Fruit fly (Drosophila melanogaster) whole organism, embryonic: ENCODE results near the gene CG7406.

Experiments used
- Abd-B ChIP-seq: fragments of 200-800 bp; sonication (Bioruptor generic); optimal IDR thresholded peaks from 2 replicates; lab custom pipeline; 2018; ENCODE audit warnings: missing biosample characterization, mild to moderate bottlenecking, missing genetic modification characterization, moderate library complexity
- CG10321 ChIP-seq: fragments of 200-800 bp; sonication (Bioruptor generic); IDR thresholded peaks from 2 replicates; pipeline ENCODE4 v1.3.6; 2022; ENCODE audit warnings: missing biosample characterization, missing genetic modification characterization
- CG12942 ChIP-seq: fragments of 200-800 bp; sonication (Bioruptor generic); optimal IDR thresholded peaks from 3 replicates; lab custom pipeline; 2016; ENCODE audit warnings: missing biosample characterization, missing genetic modification characterization
- CG13624 ChIP-seq: fragments of 200-800 bp; sonication (Bioruptor generic); optimal IDR thresholded peaks from 2 replicates; lab custom pipeline; 2016; ENCODE audit warnings: missing biosample characterization, missing genetic modification characterization
- CG15269 ChIP-seq: fragments of 200-800 bp; sonication (Bioruptor generic); optimal IDR thresholded peaks from 2 replicates; lab custom pipeline; 2018; ENCODE audit warnings: missing biosample characterization, mild to moderate bottlenecking, missing genetic modification characterization, moderate library complexity
- CG16813 ChIP-seq: fragments of 200-800 bp; sonication (Bioruptor generic); IDR thresholded peaks from 3 replicates; pipeline ENCODE4 v1.3.6; 2022; ENCODE audit warnings: missing biosample characterization, missing genetic modification characterization; ENCODE audit not compliant: partially characterized antibody
- CG17385 ChIP-seq: fragments of 200-800 bp; sonication (Bioruptor generic); optimal IDR thresholded peaks from 3 replicates; lab custom pipeline; 2018; ENCODE audit warnings: missing biosample characterization, mild to moderate bottlenecking, missing genetic modification characterization
- CG17568 ChIP-seq: fragments of 200-800 bp; sonication (Bioruptor generic); optimal IDR thresholded peaks from 2 replicates; lab custom pipeline; 2018; ENCODE audit warnings: missing biosample characterization, mild to moderate bottlenecking, missing genetic modification characterization, moderate library complexity
- CG17612 ChIP-seq: fragments of 200-800 bp; sonication (Bioruptor generic); IDR thresholded peaks from 2 replicates; pipeline ENCODE4 v1.3.6; 2022; ENCODE audit warnings: missing biosample characterization, missing genetic modification characterization
- CG18262 ChIP-seq: fragments of 200-800 bp; optimal IDR thresholded peaks from 3 replicates; lab custom pipeline; 2019; ENCODE audit warnings: missing biosample characterization, mild to moderate bottlenecking, missing genetic modification characterization, moderate library complexity
- CG1832 ChIP-seq: fragments of 200-800 bp; sonication (Bioruptor generic); optimal IDR thresholded peaks from 2 replicates; lab custom pipeline; 2017; ENCODE audit warnings: missing biosample characterization, mild to moderate bottlenecking, missing genetic modification characterization, inconsistent platforms
- CG30431 ChIP-seq: fragments of 200-800 bp; sonication (Bioruptor generic); optimal IDR thresholded peaks from 2 replicates; lab custom pipeline; 2017; ENCODE audit warnings: missing biosample characterization, missing genetic modification characterization
- CG32772 ChIP-seq: fragments of 200-800 bp; sonication (Bioruptor generic); IDR thresholded peaks from 2 replicates; pipeline ENCODE4 v1.3.6; 2022; ENCODE audit warnings: missing biosample characterization, missing genetic modification characterization
- CG3847 ChIP-seq: fragments of 200-800 bp; sonication (Bioruptor generic); IDR thresholded peaks from 2 replicates; pipeline ENCODE4 v1.3.6; 2022; ENCODE audit warnings: missing biosample characterization, missing genetic modification characterization
- CG6175 ChIP-seq: fragments of 200-800 bp; sonication (Bioruptor generic); IDR thresholded peaks from 3 replicates; pipeline ENCODE4 v1.3.6; 2022; ENCODE audit warnings: missing biosample characterization, missing genetic modification characterization
- CG6791 ChIP-seq: fragments of 200-800 bp; sonication (Bioruptor generic); IDR thresholded peaks from 3 replicates; pipeline ENCODE4 v1.3.6; 2022; ENCODE audit warnings: missing biosample characterization, missing genetic modification characterization; ENCODE audit not compliant: partially characterized antibody
- CG8290 ChIP-seq, 3 experiments: fragments of 200-800 bp; sonication (Bioruptor generic); optimal IDR thresholded peaks; 2 replicates each; lab custom pipeline; 2016 to 2019; ENCODE audit warnings: missing biosample characterization in 3 of 3, missing genetic modification characterization in 3 of 3, mild to moderate bottlenecking in 2 of 3, moderate library complexity in 1 of 3
- CG9932 ChIP-seq: fragments of 200-800 bp; sonication (Bioruptor generic); IDR thresholded peaks from 2 replicates; pipeline ENCODE4 v1.3.6; 2022; ENCODE audit warnings: missing biosample characterization, missing genetic modification characterization
- D19B ChIP-seq: fragments of 200-800 bp; sonication (Bioruptor generic); optimal IDR thresholded peaks from 2 replicates; lab custom pipeline; 2017; ENCODE audit warnings: missing biosample characterization, mild to moderate bottlenecking, missing genetic modification characterization
- Dek ChIP-seq: fragments of 200-800 bp; sonication (Bioruptor generic); optimal IDR thresholded peaks from 3 replicates; lab custom pipeline; 2019; ENCODE audit warnings: missing biosample characterization, mild to moderate bottlenecking, missing genetic modification characterization, moderate library complexity
- GATAe ChIP-seq: fragments of 200-800 bp; sonication (Bioruptor generic); conservative IDR thresholded peaks from 2 replicates; pipeline ENCODE4 v1.3.6; 2022; ENCODE audit warnings: missing biosample characterization, missing genetic modification characterization
- Lpt ChIP-seq: fragments of >200 bp; optimal IDR thresholded peaks from 2 replicates; lab custom pipeline; 2018; ENCODE audit warnings: missing biosample characterization, missing genetic modification characterization
- Med ChIP-seq: fragments of 200-800 bp; sonication (Bioruptor generic); peaks from one replicate; lab custom pipeline; 2016; ENCODE audit warnings: missing biosample characterization, missing genetic modification characterization, mild to moderate bottlenecking, inconsistent platforms, moderate library complexity
- Pdp1 ChIP-seq, 2 experiments: fragments of 200-800 bp; sonication (Bioruptor generic); optimal IDR thresholded peaks; 3 replicates each; lab custom pipeline; 2016; ENCODE audit warnings: missing biosample characterization in 2 of 2, missing genetic modification characterization in 2 of 2, mild to moderate bottlenecking in 1 of 2, moderate library complexity in 1 of 2
- Poxn ChIP-seq: fragments of 200-800 bp; sonication (Bioruptor generic); IDR thresholded peaks from 2 replicates; pipeline ENCODE4 v1.3.6; 2022; ENCODE audit warnings: missing biosample characterization, missing genetic modification characterization
- Ssrp ChIP-seq: fragments of 200-800 bp; sonication (Bioruptor generic); optimal IDR thresholded peaks from 2 replicates; lab custom pipeline; 2018; ENCODE audit warnings: missing biosample characterization, mild to moderate bottlenecking, missing genetic modification characterization, moderate library complexity
- Usf ChIP-seq: fragments of 200-800 bp; sonication (Bioruptor generic); optimal IDR thresholded peaks from 2 replicates; lab custom pipeline; 2017; ENCODE audit warnings: missing genotype, missing biosample characterization, missing genetic modification characterization
- aop ChIP-seq: fragments of 200-800 bp; sonication (Bioruptor generic); IDR thresholded peaks from 2 replicates; pipeline ENCODE4 v1.3.6; 2022; ENCODE audit warnings: missing biosample characterization, missing genetic modification characterization
- ase ChIP-seq: fragments of 200-800 bp; sonication (Bioruptor generic); IDR thresholded peaks from 3 replicates; pipeline ENCODE4 v1.3.6; 2022; ENCODE audit warnings: missing biosample characterization, missing genetic modification characterization
- cwo ChIP-seq: fragments of 200-800 bp; sonication (Bioruptor generic); optimal IDR thresholded peaks from 3 replicates; lab custom pipeline; 2017; ENCODE audit warnings: missing biosample characterization, missing genetic modification characterization, mild to moderate bottlenecking, moderate library complexity, missing genetic modification reagents
- exex ChIP-seq: fragments of 200-800 bp; sonication (Bioruptor generic); optimal IDR thresholded peaks from 4 replicates; lab custom pipeline; 2018; ENCODE audit warnings: missing biosample characterization, mild to moderate bottlenecking, missing genetic modification characterization, moderate library complexity
- grn ChIP-seq: fragments of 200-800 bp; sonication (Bioruptor generic); optimal IDR thresholded peaks from 3 replicates; lab custom pipeline; 2017; ENCODE audit warnings: missing biosample characterization, missing genetic modification characterization
- ind ChIP-seq: fragments of 200-800 bp; sonication (Bioruptor generic); optimal IDR thresholded peaks from 3 replicates; lab custom pipeline; 2016; ENCODE audit warnings: missing biosample characterization, missing genetic modification characterization
- lab ChIP-seq: fragments of 200-800 bp; sonication (Bioruptor generic); optimal IDR thresholded peaks from 3 replicates; lab custom pipeline; 2017; ENCODE audit warnings: missing biosample characterization, missing genetic modification characterization, mild to moderate bottlenecking, moderate library complexity, missing genetic modification reagents
- pan ChIP-seq, 4 experiments: fragments of >200 bp in 3 of 4; fragments of 200-800 bp in 1 of 4; sonication (Bioruptor generic) in 1 of 4; optimal IDR thresholded peaks in 3 of 4; IDR thresholded peaks in 1 of 4; 2 replicates each; pipeline versions ENCODE4 v1.3.6 to Lab custom; 2017 to 2022; ENCODE audit warnings: missing biosample characterization in 2 of 4, missing genetic modification characterization in 2 of 4, mixed read lengths in 1 of 4
- pzg ChIP-seq: fragments of 200-800 bp; sonication (Bioruptor generic); optimal IDR thresholded peaks from 3 replicates; lab custom pipeline; 2018; ENCODE audit warnings: missing biosample characterization, mild to moderate bottlenecking, missing genetic modification characterization, moderate library complexity
- row ChIP-seq: fragments of 200-800 bp; sonication (Bioruptor generic); IDR thresholded peaks from 3 replicates; pipeline ENCODE4 v1.3.6; 2022; ENCODE audit warnings: missing biosample characterization, missing genetic modification characterization
- sd ChIP-seq: fragments of 200-800 bp; sonication (Bioruptor generic); optimal IDR thresholded peaks from 3 replicates; lab custom pipeline; 2018; ENCODE audit warnings: missing biosample characterization, mild to moderate bottlenecking, missing genetic modification characterization, moderate library complexity
- sqz ChIP-seq: fragments of 200-800 bp; sonication (Bioruptor generic); optimal IDR thresholded peaks from 3 replicates; lab custom pipeline; 2018; ENCODE audit warnings: missing biosample characterization, mild to moderate bottlenecking, missing genetic modification characterization
- sug ChIP-seq: fragments of 200-800 bp; optimal IDR thresholded peaks from 2 replicates; lab custom pipeline; 2019; ENCODE audit warnings: missing biosample characterization, mild to moderate bottlenecking, missing genetic modification characterization, moderate library complexity
- trh ChIP-seq: fragments of 200-800 bp; sonication (Bioruptor generic); optimal IDR thresholded peaks from 2 replicates; lab custom pipeline; 2016; ENCODE audit warnings: missing biosample characterization, missing genetic modification characterization
- zen2 ChIP-seq: fragments of 200-800 bp; sonication (Bioruptor generic); IDR thresholded peaks from 3 replicates; pipeline ENCODE4 v1.3.6; 2022; ENCODE audit warnings: missing biosample characterization, missing genetic modification characterization; ENCODE audit not compliant: partially characterized antibody

CG7406 gene

DNA sequence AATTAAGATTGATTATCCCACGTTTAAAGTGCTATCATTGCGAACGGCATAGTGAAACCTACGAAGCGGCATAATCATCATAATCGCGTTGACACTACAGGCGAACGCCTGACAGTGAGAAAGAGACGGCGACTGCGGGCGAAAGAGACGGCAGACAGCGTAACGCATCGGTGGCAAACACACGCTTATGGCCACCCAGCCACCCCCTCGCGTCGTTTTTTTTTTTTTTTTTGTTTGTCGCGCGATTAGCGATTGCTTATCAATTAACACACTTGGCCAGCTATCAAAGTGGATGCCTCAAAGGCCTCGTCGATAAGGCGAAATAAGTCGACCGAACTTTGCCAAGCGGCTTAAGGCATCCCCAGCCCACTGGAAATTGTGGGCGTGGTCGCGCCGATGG, 3.6 kb upstream of the CG7406 start:
- peak; percentile 67 for TF ChIP-seq sqz (GFP tag; lab: Kevin White, UChicago)
- TF ChIP-seq ase: no peak
- peak; percentile 51 for TF ChIP-seq exex
- TF ChIP-seq lab (GFP tag; lab: Kevin White, UChicago): peak; percentile 10
- TF ChIP-seq CG6175 (GFP tag; lab: Robert Waterston, UW): peak; percentile 88
- no peak for TF ChIP-seq pan (optimal IDR thresholded peaks at IDR 0.05; lab: Kevin White, UChicago)
- TF ChIP-seq pan (GFP tag; optimal IDR thresholded peaks at IDR 0.05 in 1 of 2, IDR thresholded peaks at IDR 0.05 in 1 of 2): no peak
- peak; percentile 84 for TF ChIP-seq GATAe (GFP tag; lab: Robert Waterston, UW)
- TF ChIP-seq cwo (GFP tag; lab: Kevin White, UChicago): peak; percentile 6
- TF ChIP-seq CG1832 (GFP tag; lab: Kevin White, UChicago): peak; percentile 14
- peak in 1 of 2 experiments; percentile 9 for TF ChIP-seq Pdp1 (GFP tag; optimal IDR thresholded peaks at IDR 0.05; lab: Kevin White, UChicago)
- TF ChIP-seq Poxn: no peak
- peak; percentile 76 for TF ChIP-seq grn (GFP tag; lab: Kevin White, UChicago)
- TF ChIP-seq sug: peak; percentile 74
- no peak for TF ChIP-seq CG3847 (GFP tag; lab: Robert Waterston, UW)
- no peak for TF ChIP-seq Dek
- peak; percentile 46; the same call in 1 of the 2 replicates for TF ChIP-seq CG32772
- TF ChIP-seq CG10321 (GFP tag; lab: Robert Waterston, UW): 0 out of 2 replicates have a peak, but pooled peaks have one; percentile 39
- TF ChIP-seq, all 482 proteins: peak for 12

DNA sequence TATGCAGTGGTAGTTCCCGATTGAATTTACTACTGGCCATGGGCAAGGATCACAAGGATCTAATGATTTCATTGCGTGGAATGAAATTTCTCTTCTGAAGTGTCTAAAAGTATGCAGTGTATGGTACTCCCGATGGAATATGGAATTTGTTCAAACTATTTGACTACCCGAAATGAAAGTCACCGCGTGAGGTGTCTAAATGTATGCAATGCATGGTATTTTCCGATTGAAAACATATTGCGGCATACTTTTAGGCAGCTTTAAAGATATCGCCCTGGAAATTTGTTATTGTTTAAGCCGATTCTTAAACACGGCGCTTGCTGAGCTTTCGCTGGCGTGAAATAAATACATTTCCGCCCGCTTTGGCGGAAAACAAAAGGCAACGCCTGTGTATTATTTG, 2.9 kb upstream of the CG7406 start:
- TF ChIP-seq CG6791 (GFP tag; lab: Robert Waterston, UW) (no peak), CG15269 (tag; lab: Kevin White, UChicago) (no peak), CG8290 (GFP tag; optimal IDR thresholded peaks at IDR 0.05; lab: Kevin White, UChicago) (peak; percentile 87), CG8290 (tag; optimal IDR thresholded peaks at IDR 0.05; lab: Kevin White, UChicago) (peak; percentile 7 to 69), Med (GFP tag; lab: Kevin White, UChicago) (peak; percentile 19), Usf (GFP tag; lab: Kevin White, UChicago) (no peak), CG17385 (GFP tag; lab: Kevin White, UChicago) (no peak), CG12942 (GFP tag; lab: Kevin White, UChicago) (no peak), CG17612 (GFP tag; lab: Robert Waterston, UW) (peak; percentile 86), zen2 (GFP tag; lab: Robert Waterston, UW) (no peak), Abd-B (GFP tag; lab: Kevin White, UChicago) (no peak), Ssrp (tag; lab: Kevin White, UChicago) (no peak)

DNA sequence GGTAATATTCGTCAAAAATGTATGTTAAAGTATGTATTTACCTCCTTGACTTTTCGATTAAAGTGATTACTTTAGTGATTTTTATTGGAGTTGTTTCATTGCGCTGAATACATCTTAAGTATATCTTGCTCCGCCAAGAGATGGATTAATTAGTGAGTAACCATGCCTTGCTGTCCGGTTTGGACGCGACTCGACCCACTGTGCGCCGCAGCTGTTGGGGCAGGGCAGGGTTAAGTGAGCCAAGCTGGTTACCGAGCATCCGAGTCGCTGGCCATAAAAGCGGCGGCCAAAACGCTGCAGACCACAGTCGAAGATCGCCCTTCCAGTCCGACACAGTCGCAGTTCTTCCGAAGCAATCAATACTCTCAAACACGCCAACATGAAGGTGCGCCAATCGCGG, 3.8 kb downstream of the CG7406 start, which contains the start of gene CG14191:
Gene CG14191 (plus strand): TSS at position 301 of the 400 bp plus-strand sequence.
- no peak for TF ChIP-seq pzg (GFP tag; lab: Kevin White, UChicago)
- TF ChIP-seq trh (GFP tag; lab: Kevin White, UChicago): no peak
- no peak for TF ChIP-seq aop (GFP tag; lab: Robert Waterston, UW)
- no peak for TF ChIP-seq Lpt

DNA sequence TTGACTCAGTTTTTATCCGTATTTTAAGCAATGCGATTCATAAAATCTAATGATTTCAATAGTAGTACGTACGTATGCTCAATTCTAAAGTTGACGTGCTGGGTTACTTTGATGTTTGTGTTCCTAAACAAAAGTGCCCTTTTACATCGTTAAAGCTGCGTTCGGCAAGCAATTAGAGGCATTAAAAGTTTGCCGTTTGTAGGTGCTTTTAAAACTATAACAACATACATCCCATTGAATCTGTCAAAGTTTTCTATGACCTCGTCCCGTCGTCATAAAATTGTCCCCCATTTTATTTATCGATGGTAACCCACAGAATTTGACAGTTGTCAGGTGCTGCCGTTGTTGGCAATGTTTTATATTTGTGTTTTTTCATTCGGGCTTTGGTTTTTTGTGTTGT, 5.7 kb downstream of the CG7406 start, which contains the start of gene CG7423:
Gene CG7423 (minus strand): TSS at position 101 of the 400 bp plus-strand sequence.
- no peak for TF ChIP-seq CG17568 (GFP tag; lab: Kevin White, UChicago)
- TF ChIP-seq sd (tag; lab: Kevin White, UChicago): no peak
- TF ChIP-seq D19B (GFP tag; lab: Kevin White, UChicago): no peak
- no peak for TF ChIP-seq row (GFP tag; lab: Robert Waterston, UW)
- no peak for TF ChIP-seq ind
- TF ChIP-seq CG18262 (tag; lab: Kevin White, UChicago): no peak
- TF ChIP-seq CG13624 (GFP tag; lab: Kevin White, UChicago): no peak
- TF ChIP-seq CG16813 (GFP tag; lab: Robert Waterston, UW): no peak
- TF ChIP-seq CG9932 (GFP tag; lab: Robert Waterston, UW): no peak
- no peak for TF ChIP-seq CG30431
